Fruit fly (Drosophila melanogaster): Measurements from ENCODE around the gene Ptp10D.

The Ptp10D gene

dm6 chrX:11611056-11611644 is 10.7 kb upstream of the Ptp10D start:
- TF ChIP-seq Pif1B (GFP tag; optimal IDR thresholded peaks at IDR 0.05) (no peak), gl (tag; optimal IDR thresholded peaks at IDR 0.05) (no peak), CG4496 (GFP tag; IDR thresholded peaks at IDR 0.05) (no peak), CG15710 (tag; optimal IDR thresholded peaks at IDR 0.05) (no peak), EcR (GFP tag; optimal IDR thresholded peaks at IDR 0.05) (peak; percentile 55), CG12605 (GFP tag; IDR thresholded peaks at IDR 0.05) (no peak)

dm6 chrX:11611645-11612079 is 10.2 kb upstream of the Ptp10D start, which contains the start of the genes CG2247 and CG1703:
TSS of gene CG2247 (minus strand) at chrX:11611652.
TSS of gene CG1703 (plus strand) at chrX:11611927.
- TF ChIP-seq fd96Ca (GFP tag; IDR thresholded peaks at IDR 0.05) (no peak), CG17806 (tag; optimal IDR thresholded peaks at IDR 0.05) (no peak), CG8301 (tag; optimal IDR thresholded peaks at IDR 0.05) (no peak), CG10348 (GFP tag; IDR thresholded peaks at IDR 0.05) (no peak), Ets98B (GFP tag; IDR thresholded peaks at IDR 0.05) (no peak), CG14655 (GFP tag; optimal IDR thresholded peaks at IDR 0.05) (no peak), CG34367 (tag; optimal IDR thresholded peaks at IDR 0.05) (no peak), rn (GFP tag; IDR thresholded peaks at IDR 0.05) (no peak), Pif1A (GFP tag; optimal IDR thresholded peaks at IDR 0.05) (no peak), CG13204 (GFP tag; optimal IDR thresholded peaks at IDR 0.05) (no peak), CG8159 (tag; optimal IDR thresholded peaks at IDR 0.05) (no peak), CG4496 (GFP tag; IDR thresholded peaks at IDR 0.05) (no peak), CG15710 (tag; optimal IDR thresholded peaks at IDR 0.05) (no peak), Pif1B (GFP tag; optimal IDR thresholded peaks at IDR 0.05) (no peak), EcR (GFP tag; optimal IDR thresholded peaks at IDR 0.05) (no peak)

dm6 chrX:11615652-11616495 is 5.9 kb upstream of the Ptp10D start, which contains the start of the genes RPA3 and Met:
TSS of gene RPA3 (minus strand) at chrX:11615840.
TSS of gene Met (plus strand) at chrX:11616124.
- no peak for TF ChIP-seq CG32121 (GFP tag; IDR thresholded peaks at IDR 0.05)
- peak; percentile 6 for TF ChIP-seq CG34367 (tag; optimal IDR thresholded peaks at IDR 0.05)

dm6 chrX:11616496-11616952 is 5.3 kb upstream of the Ptp10D start:
- TF ChIP-seq CG8301 (tag; optimal IDR thresholded peaks at IDR 0.05) (no peak), CG34367 (tag; optimal IDR thresholded peaks at IDR 0.05) (no peak), CG17806 (tag; optimal IDR thresholded peaks at IDR 0.05) (no peak), CG10348 (GFP tag; IDR thresholded peaks at IDR 0.05) (no peak), CG4496 (GFP tag; IDR thresholded peaks at IDR 0.05) (0 out of 3 replicates have a peak, but pooled peaks have one; percentile 33), Ets98B (GFP tag; IDR thresholded peaks at IDR 0.05) (no peak; the same call in 1 of the 2 replicates), Pif1B (GFP tag; optimal IDR thresholded peaks at IDR 0.05) (no peak), fd96Ca (GFP tag; IDR thresholded peaks at IDR 0.05) (no peak), EcR (GFP tag; optimal IDR thresholded peaks at IDR 0.05) (no peak), CG12605 (GFP tag; IDR thresholded peaks at IDR 0.05) (peak; percentile 44), gl (tag; optimal IDR thresholded peaks at IDR 0.05) (no peak), D1 (tag; optimal IDR thresholded peaks at IDR 0.05) (no peak), CG9948 (tag; optimal IDR thresholded peaks at IDR 0.05) (no peak)

dm6 chrX:11619617-11620016 is 2.2 kb upstream of the Ptp10D start:
- no peak for TF ChIP-seq rn (GFP tag; IDR thresholded peaks at IDR 0.05)
- no peak for TF ChIP-seq Ets98B (GFP tag; IDR thresholded peaks at IDR 0.05)
- no peak for TF ChIP-seq CG17806 (tag; optimal IDR thresholded peaks at IDR 0.05)
- TF ChIP-seq Snoo (tag; optimal IDR thresholded peaks at IDR 0.05), result no peak
- no peak for TF ChIP-seq CG32121 (GFP tag; IDR thresholded peaks at IDR 0.05)
- no peak for TF ChIP-seq CG8159 (tag; optimal IDR thresholded peaks at IDR 0.05)
- no peak for TF ChIP-seq D1 (tag; optimal IDR thresholded peaks at IDR 0.05)
- no peak for TF ChIP-seq CG14655 (GFP tag; optimal IDR thresholded peaks at IDR 0.05)

- no peak for TF ChIP-seq CG9948 (tag; optimal IDR thresholded peaks at IDR 0.05)
- no peak for TF ChIP-seq CG4496 (GFP tag; IDR thresholded peaks at IDR 0.05)
- no peak for TF ChIP-seq CG34367 (tag; optimal IDR thresholded peaks at IDR 0.05)
- no peak for TF ChIP-seq Pif1A (GFP tag; optimal IDR thresholded peaks at IDR 0.05)
- TF ChIP-seq CG17806 (tag; optimal IDR thresholded peaks at IDR 0.05), result no peak
- no peak for TF ChIP-seq CG8159 (tag; optimal IDR thresholded peaks at IDR 0.05)
- no peak for TF ChIP-seq CG10348 (GFP tag; IDR thresholded peaks at IDR 0.05)
These were observed 1.3 kb upstream of the Ptp10D start for dm6 chrX:11620527-11620926.

Measured in whole organism, pupa.